Fruit fly (Drosophila melanogaster): ENCODE results near the gene Mkk4.

DNA sequence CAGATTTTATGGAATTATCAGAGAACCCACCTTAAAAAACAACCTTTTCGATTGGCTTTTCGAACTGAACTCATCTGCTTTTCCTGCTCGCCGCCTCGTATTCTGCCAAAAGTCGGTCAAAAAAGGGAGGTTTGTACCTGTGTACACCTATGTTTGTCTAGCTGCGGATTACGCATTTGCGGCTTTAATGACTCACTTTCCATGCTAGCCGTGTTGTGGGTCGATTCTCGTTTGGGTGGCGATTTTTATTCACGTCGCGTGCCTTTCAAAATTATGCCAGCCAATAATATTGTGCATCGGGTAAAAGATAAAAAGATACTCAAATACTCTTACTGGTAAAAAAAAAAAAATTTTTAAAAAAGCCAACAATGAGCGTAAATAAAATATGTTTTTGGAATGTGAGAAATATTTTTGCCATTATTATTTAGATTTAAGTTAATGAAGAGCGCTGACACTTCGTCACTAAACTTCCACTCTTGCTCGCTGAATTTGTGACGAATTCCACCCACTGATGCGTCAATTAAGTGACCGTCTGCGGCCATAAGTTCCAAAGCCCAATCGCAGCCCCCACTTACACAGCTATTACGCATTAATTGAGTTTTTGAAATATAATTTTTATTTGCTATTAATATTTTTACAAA, 4.9 kb downstream of the Mkk4 start, which contains the start of gene Cyp313b1:
- TF ChIP-seq CG8478 (optimal IDR thresholded peaks at IDR 0.05) (no peak), CTCF (optimal IDR thresholded peaks at IDR 0.05) (no peak)

All from S2 (cell line).